Fruit fly (Drosophila melanogaster) whole organism, embryonic: ENCODE results near the gene pes.

Experiments
- ATbp ChIP-seq: fragments of 200-800 bp; sonication (Bioruptor generic); optimal IDR thresholded peaks from 2 replicates; lab custom pipeline; 2017; ENCODE audit warnings: missing biosample characterization, mild to moderate bottlenecking, missing genetic modification characterization, missing genetic modification reagents
- Atf3 ChIP-seq: fragments of 200-800 bp; sonication (Bioruptor generic); optimal IDR thresholded peaks from 3 replicates; lab custom pipeline; 2016; ENCODE audit warnings: missing biosample characterization, missing genetic modification characterization
- Blimp-1 ChIP-seq: fragments of 200-800 bp; sonication (Bioruptor generic); optimal IDR thresholded peaks from 3 replicates; lab custom pipeline; 2018; ENCODE audit warnings: missing biosample characterization, missing genetic modification characterization, mild to moderate bottlenecking, moderate library complexity, missing genetic modification reagents
- CG10209 ChIP-seq: fragments of 200-800 bp; sonication (Bioruptor generic); optimal IDR thresholded peaks from 3 replicates; lab custom pipeline; 2017; ENCODE audit warnings: missing biosample characterization, mild to moderate bottlenecking, missing genetic modification characterization, missing genetic modification reagents
- CG10979 ChIP-seq: fragments of 200-800 bp; sonication (Bioruptor generic); optimal IDR thresholded peaks from 2 replicates; lab custom pipeline; 2018; ENCODE audit warnings: missing biosample characterization, mild to moderate bottlenecking, missing genetic modification characterization, moderate library complexity
- CG12236 ChIP-seq: fragments of 200-800 bp; sonication (Bioruptor generic); optimal IDR thresholded peaks from 2 replicates; lab custom pipeline; 2016; ENCODE audit warnings: missing biosample characterization, missing genetic modification characterization
- CG13287 ChIP-seq: fragments of 200-800 bp; sonication (Bioruptor generic); IDR thresholded peaks from 2 replicates; pipeline ENCODE4 v1.3.6; 2022; ENCODE audit warnings: missing biosample characterization, missing genetic modification characterization; ENCODE audit not compliant: partially characterized antibody
- CG17568 ChIP-seq: fragments of 200-800 bp; sonication (Bioruptor generic); optimal IDR thresholded peaks from 2 replicates; lab custom pipeline; 2018; ENCODE audit warnings: missing biosample characterization, mild to moderate bottlenecking, missing genetic modification characterization, moderate library complexity
- CG31365 ChIP-seq: fragments of 200-800 bp; sonication (Bioruptor generic); optimal IDR thresholded peaks from 2 replicates; lab custom pipeline; 2018; ENCODE audit warnings: missing biosample characterization, mild to moderate bottlenecking, missing genetic modification characterization
- CG31441 ChIP-seq: fragments of 200-800 bp; sonication (Bioruptor generic); IDR thresholded peaks from 2 replicates; pipeline ENCODE4 v1.3.6; 2022; ENCODE audit warnings: missing biosample characterization, missing genetic modification characterization
- CG32767 ChIP-seq: fragments of 200-800 bp; sonication (Bioruptor generic); IDR thresholded peaks from 2 replicates; pipeline ENCODE4 v1.3.6; 2022; ENCODE audit warnings: missing biosample characterization, missing genetic modification characterization
- CG4360 ChIP-seq: fragments of 200-800 bp; sonication (Bioruptor generic); IDR thresholded peaks from 2 replicates; pipeline ENCODE4 v1.3.6; 2022; ENCODE audit warnings: missing biosample characterization, missing genetic modification characterization
- CG5245 ChIP-seq: fragments of 200-800 bp; sonication (Bioruptor generic); optimal IDR thresholded peaks from 3 replicates; lab custom pipeline; 2016; ENCODE audit warnings: missing biosample characterization, missing genetic modification characterization
- CG7786 ChIP-seq: fragments of 200-800 bp; sonication (Bioruptor generic); optimal IDR thresholded peaks from 2 replicates; lab custom pipeline; 2016; ENCODE audit warnings: missing biosample characterization, missing genetic modification characterization
- CG8359 ChIP-seq: fragments of 200-800 bp; sonication (Bioruptor generic); optimal IDR thresholded peaks from 2 replicates; lab custom pipeline; 2017; ENCODE audit warnings: missing biosample characterization, mild to moderate bottlenecking, missing genetic modification characterization, borderline replicate concordance
- CG8388 ChIP-seq: fragments of 200-800 bp; sonication (Bioruptor generic); optimal IDR thresholded peaks from 2 replicates; lab custom pipeline; 2019; ENCODE audit warnings: missing biosample characterization, mild to moderate bottlenecking, missing genetic modification characterization, moderate library complexity
- CG8765 ChIP-seq: fragments of 200-800 bp; sonication (Bioruptor generic); IDR thresholded peaks from 2 replicates; pipeline ENCODE4 v1.3.6; 2022; ENCODE audit warnings: missing biosample characterization, missing genetic modification characterization
- CG8924 ChIP-seq: fragments of 200-800 bp; optimal IDR thresholded peaks from 3 replicates; lab custom pipeline; 2019; ENCODE audit warnings: missing biosample characterization, mild to moderate bottlenecking, missing genetic modification characterization, moderate library complexity
- CG9797 ChIP-seq: fragments of 200-800 bp; sonication (Bioruptor generic); optimal IDR thresholded peaks from 3 replicates; lab custom pipeline; 2018; ENCODE audit warnings: missing biosample characterization, mild to moderate bottlenecking, missing genetic modification characterization
- Doc3 ChIP-seq: fragments of 200-800 bp; sonication (Bioruptor generic); IDR thresholded peaks from 3 replicates; pipeline ENCODE4 v1.3.6; 2022; ENCODE audit warnings: missing biosample characterization, missing genetic modification characterization; ENCODE audit not compliant: partially characterized antibody
- Fer1 ChIP-seq: fragments of 200-800 bp; sonication (Bioruptor generic); optimal IDR thresholded peaks from 2 replicates; lab custom pipeline; 2017; ENCODE audit warnings: missing biosample characterization, mild to moderate bottlenecking, missing genetic modification characterization
- Hmx ChIP-seq: fragments of 200-800 bp; sonication (Bioruptor generic); optimal IDR thresholded peaks from 2 replicates; lab custom pipeline; 2016; ENCODE audit warnings: missing biosample characterization, missing genetic modification characterization
- Hr51 ChIP-seq, 2 experiments: fragments of 200-800 bp; sonication (Bioruptor generic); optimal IDR thresholded peaks; 2 replicates in 1 of 2; 3 replicates in 1 of 2; lab custom pipeline; 2016 to 2018; ENCODE audit warnings: missing biosample characterization in 2 of 2, missing genetic modification characterization in 2 of 2, mild to moderate bottlenecking in 1 of 2, moderate library complexity in 1 of 2
- Lim3 ChIP-seq: fragments of 200-800 bp; sonication (Bioruptor generic); IDR thresholded peaks from 2 replicates; pipeline ENCODE4 v1.3.6; 2022; ENCODE audit warnings: missing biosample characterization, missing genetic modification characterization
- Meics ChIP-seq: fragments of 200-800 bp; sonication (Bioruptor generic); optimal IDR thresholded peaks from 2 replicates; lab custom pipeline; 2017; ENCODE audit warnings: missing biosample characterization, mild to moderate bottlenecking, missing genetic modification characterization
- Nf-YA ChIP-seq: fragments of 200-800 bp; sonication (Bioruptor generic); IDR thresholded peaks from 2 replicates; pipeline ENCODE4 v1.3.6; 2022; ENCODE audit warnings: missing biosample characterization, missing genetic modification characterization
- Ravus ChIP-seq: fragments of 200-800 bp; sonication (Bioruptor generic); IDR thresholded peaks from 2 replicates; pipeline ENCODE4 v1.3.6; 2022; ENCODE audit warnings: missing biosample characterization, missing genetic modification characterization
- Sin3A ChIP-seq: fragments of >200 bp; optimal IDR thresholded peaks from 2 replicates; lab custom pipeline; 2018
- Six4 ChIP-seq: fragments of 200-800 bp; sonication (Bioruptor generic); optimal IDR thresholded peaks from 2 replicates; lab custom pipeline; 2016; ENCODE audit warnings: missing biosample characterization, missing genetic modification characterization
- bab2 ChIP-seq: fragments of 200-800 bp; sonication (Bioruptor generic); optimal IDR thresholded peaks from 2 replicates; lab custom pipeline; 2016; ENCODE audit warnings: missing biosample characterization, missing genetic modification characterization
- bowl ChIP-seq: fragments of 200-800 bp; sonication (Bioruptor generic); IDR thresholded peaks from 2 replicates; pipeline ENCODE4 v1.3.6; 2022; ENCODE audit warnings: missing biosample characterization, missing genetic modification characterization
- chif ChIP-seq, 2 experiments: fragments of 200-800 bp; sonication (Bioruptor generic); optimal IDR thresholded peaks; 3 replicates each; lab custom pipeline; 2016; ENCODE audit warnings: missing biosample characterization in 2 of 2, missing genetic modification characterization in 2 of 2
- crol ChIP-seq: fragments of 200-800 bp; sonication (Bioruptor generic); IDR thresholded peaks from 2 replicates; pipeline ENCODE4 v1.3.6; 2022; ENCODE audit warnings: missing biosample characterization, missing genetic modification characterization
- dati ChIP-seq: fragments of 200-800 bp; sonication (Bioruptor generic); IDR thresholded peaks from 2 replicates; pipeline ENCODE4 v1.3.6; 2022; ENCODE audit warnings: missing biosample characterization, missing genetic modification characterization
- dimm ChIP-seq: fragments of 200-800 bp; sonication (Bioruptor generic); IDR thresholded peaks from 2 replicates; pipeline ENCODE4 v1.3.6; 2022; ENCODE audit warnings: missing biosample characterization, missing genetic modification characterization
- emc ChIP-seq: fragments of 200-800 bp; sonication (Bioruptor generic); optimal IDR thresholded peaks from 2 replicates; lab custom pipeline; 2016; ENCODE audit warnings: missing biosample characterization, missing genetic modification characterization
- exex ChIP-seq: fragments of 200-800 bp; sonication (Bioruptor generic); optimal IDR thresholded peaks from 4 replicates; lab custom pipeline; 2018; ENCODE audit warnings: missing biosample characterization, mild to moderate bottlenecking, missing genetic modification characterization, moderate library complexity
- gt ChIP-seq: fragments of 200-800 bp; sonication (Bioruptor generic); IDR thresholded peaks from 2 replicates; pipeline ENCODE4 v1.3.6; 2022; ENCODE audit warnings: missing biosample characterization, missing genetic modification characterization
- insv ChIP-seq, 2 experiments: fragments of 200-800 bp; sonication (Bioruptor generic); optimal IDR thresholded peaks; 3 replicates each; lab custom pipeline; 2016 to 2018; ENCODE audit warnings: missing biosample characterization in 2 of 2, missing genetic modification characterization in 2 of 2
- lbe ChIP-seq: fragments of 200-800 bp; sonication (Bioruptor generic); optimal IDR thresholded peaks from 2 replicates; lab custom pipeline; 2016; ENCODE audit warnings: missing biosample characterization, mild to moderate bottlenecking, missing genetic modification characterization
- pum ChIP-seq: fragments of 200-800 bp; sonication (Bioruptor generic); optimal IDR thresholded peaks from 2 replicates; lab custom pipeline; 2016; ENCODE audit warnings: missing biosample characterization, missing genetic modification characterization
- run ChIP-seq: fragments of 200-800 bp; sonication (Bioruptor generic); optimal IDR thresholded peaks from 3 replicates; lab custom pipeline; 2018; ENCODE audit warnings: missing biosample characterization, mild to moderate bottlenecking, missing genetic modification characterization
- sens ChIP-seq: fragments of 200-800 bp; sonication (Bioruptor generic); peaks from one replicate; lab custom pipeline; 2016; ENCODE audit warnings: missing biosample characterization, missing genetic modification characterization
- sens-2 ChIP-seq: fragments of 200-800 bp; sonication (Bioruptor generic); IDR thresholded peaks from 2 replicates; pipeline ENCODE4 v1.3.6; 2022; ENCODE audit warnings: missing biosample characterization, missing genetic modification characterization
- sna ChIP-seq: fragments of 200-800 bp; sonication (Bioruptor generic); IDR thresholded peaks from 2 replicates; pipeline ENCODE4 v1.3.6; 2022; ENCODE audit warnings: missing biosample characterization, missing genetic modification characterization; ENCODE audit not compliant: partially characterized antibody
- so ChIP-seq: fragments of 200-800 bp; sonication (Bioruptor generic); IDR thresholded peaks from 3 replicates; pipeline ENCODE4 v1.3.6; 2022; ENCODE audit warnings: missing biosample characterization, missing genetic modification characterization
- tin ChIP-seq: fragments of 200-800 bp; sonication (Bioruptor generic); optimal IDR thresholded peaks from 3 replicates; lab custom pipeline; 2016; ENCODE audit warnings: missing biosample characterization, missing genetic modification characterization
- tio ChIP-seq: fragments of 200-800 bp; sonication (Bioruptor generic); optimal IDR thresholded peaks from 2 replicates; lab custom pipeline; 2017; ENCODE audit warnings: missing biosample characterization, missing genetic modification characterization, inconsistent platforms
- tup ChIP-seq: fragments of 200-800 bp; sonication (Bioruptor generic); optimal IDR thresholded peaks from 2 replicates; lab custom pipeline; 2016; ENCODE audit warnings: missing biosample characterization, mild to moderate bottlenecking, missing genetic modification characterization, moderate library complexity

pes gene

DNA sequence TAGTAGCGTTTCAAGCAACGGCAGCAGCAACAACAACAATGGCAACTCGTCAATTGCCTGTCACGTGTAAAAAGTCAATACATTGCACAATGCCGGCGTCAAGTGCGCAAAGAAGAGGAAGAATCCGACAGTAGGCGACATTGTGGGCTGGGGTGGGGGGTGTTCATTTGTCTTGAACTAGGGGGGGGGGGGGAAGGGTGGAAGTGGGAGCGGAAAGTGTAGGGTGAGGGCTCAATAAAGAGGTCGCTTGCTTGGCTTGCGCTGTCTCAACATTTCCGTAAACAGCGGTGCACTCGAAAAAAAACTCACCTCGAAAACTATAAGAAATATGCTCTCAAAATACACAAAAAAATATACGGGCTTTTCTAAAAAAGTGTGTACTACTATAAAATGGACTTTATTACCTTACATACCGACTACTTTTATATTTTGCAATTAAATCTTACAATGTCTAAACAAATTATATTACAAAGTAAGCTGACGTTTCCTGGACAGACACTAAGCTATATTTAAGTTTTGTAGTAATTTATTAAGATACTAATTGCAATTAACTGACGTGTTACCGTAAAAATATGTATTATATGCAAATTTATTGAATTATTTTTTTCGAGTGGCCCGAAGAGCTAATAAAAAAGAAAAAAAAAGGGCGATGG lies 28.1 kb downstream of the pes start (continued):
- TF ChIP-seq CG10209 (GFP tag; lab: Kevin White, UChicago) (peak; percentile 32), CG12236 (no peak), Blimp-1 (GFP tag; lab: Kevin White, UChicago) (peak; percentile 63), crol (GFP tag; lab: Robert Waterston, UW) (peak; percentile 85), CG10979 (tag; lab: Kevin White, UChicago) (peak; percentile 39), dimm (GFP tag; lab: Robert Waterston, UW) (no peak), Doc3 (GFP tag; lab: Robert Waterston, UW) (no peak), ATbp (GFP tag; lab: Kevin White, UChicago) (peak; percentile 16), CG13287 (GFP tag; lab: Robert Waterston, UW) (no peak), Ravus (GFP tag; lab: Robert Waterston, UW) (no peak), sens-2 (GFP tag; lab: Robert Waterston, UW) (no peak), CG4360 (GFP tag; lab: Robert Waterston, UW) (peak; percentile 79; the same call in 1 of the 2 replicates), CG32767 (GFP tag; lab: Robert Waterston, UW) (no peak), Hmx (GFP tag; lab: Kevin White, UChicago) (no peak), CG9797 (GFP tag; lab: Kevin White, UChicago) (no peak), CG31441 (GFP tag; lab: Robert Waterston, UW) (peak; percentile 73), CG5245 (GFP tag; lab: Kevin White, UChicago) (no peak), CG8765 (GFP tag; lab: Robert Waterston, UW) (no peak), CG17568 (GFP tag; lab: Kevin White, UChicago) (no peak), Atf3 (GFP tag; lab: Kevin White, UChicago) (no peak)

dm6 chr2L:7964611-7965010 lies 29.4 kb downstream of the pes start:
- TF ChIP-seq CG8924: peak; percentile 71
- TF ChIP-seq so: peak; percentile 72; the same call in 2 of the 3 replicates
- TF ChIP-seq CG31365: no peak
- peak; percentile 63 for TF ChIP-seq tin (GFP tag; lab: Kevin White, UChicago)
- TF ChIP-seq CG7786 (GFP tag; lab: Kevin White, UChicago): peak; percentile 41
- peak; percentile 20 for TF ChIP-seq tup
- peak; percentile 62; the same call in 1 of the 2 replicates for TF ChIP-seq Lim3
- TF ChIP-seq Nf-YA (GFP tag; lab: Robert Waterston, UW): peak; percentile 82
- no peak for TF ChIP-seq lbe (GFP tag; lab: Kevin White, UChicago)
- no peak for TF ChIP-seq emc
- TF ChIP-seq Fer1 (GFP tag; lab: Kevin White, UChicago): peak; percentile 54
- no peak for TF ChIP-seq CG8359 (GFP tag; lab: Kevin White, UChicago)
- TF ChIP-seq bab2 (GFP tag; lab: Kevin White, UChicago): peak; percentile 63
- TF ChIP-seq bowl (GFP tag; lab: Robert Waterston, UW): peak; percentile 74; the same call in 1 of the 2 replicates
- TF ChIP-seq Six4: peak; percentile 30
- TF ChIP-seq run (tag; lab: Kevin White, UChicago): peak; percentile 78
- TF ChIP-seq chif (GFP tag; optimal IDR thresholded peaks at IDR 0.05; lab: Kevin White, UChicago): peak; percentile 69 to 80
- TF ChIP-seq sens (GFP tag; lab: Kevin White, UChicago): peak; percentile 96
- TF ChIP-seq gt (GFP tag; lab: Robert Waterston, UW): no peak
- TF ChIP-seq tio: peak; percentile 62
- peak; percentile 80 for TF ChIP-seq CG8388
- peak; percentile 45 for TF ChIP-seq dati (GFP tag; lab: Robert Waterston, UW)
- peak; percentile 53 for TF ChIP-seq Meics (GFP tag; lab: Kevin White, UChicago)
- no peak for TF ChIP-seq exex
- no peak for TF ChIP-seq sna (GFP tag; lab: Robert Waterston, UW)
- no peak for TF ChIP-seq insv (GFP tag; optimal IDR thresholded peaks at IDR 0.05; lab: Kevin White, UChicago)
- TF ChIP-seq Sin3A: no peak
- TF ChIP-seq pum: peak; percentile 73
- peak; percentile 11 to 86 for TF ChIP-seq Hr51 (GFP tag; optimal IDR thresholded peaks at IDR 0.05; lab: Kevin White, UChicago)
